Fruit fly (Drosophila melanogaster): Measurements from ENCODE around the gene CG33783.
A peak's percentile ranks its signal among the peaks of the same experiment; 100 is the strongest.

CG33783 gene

DNA sequence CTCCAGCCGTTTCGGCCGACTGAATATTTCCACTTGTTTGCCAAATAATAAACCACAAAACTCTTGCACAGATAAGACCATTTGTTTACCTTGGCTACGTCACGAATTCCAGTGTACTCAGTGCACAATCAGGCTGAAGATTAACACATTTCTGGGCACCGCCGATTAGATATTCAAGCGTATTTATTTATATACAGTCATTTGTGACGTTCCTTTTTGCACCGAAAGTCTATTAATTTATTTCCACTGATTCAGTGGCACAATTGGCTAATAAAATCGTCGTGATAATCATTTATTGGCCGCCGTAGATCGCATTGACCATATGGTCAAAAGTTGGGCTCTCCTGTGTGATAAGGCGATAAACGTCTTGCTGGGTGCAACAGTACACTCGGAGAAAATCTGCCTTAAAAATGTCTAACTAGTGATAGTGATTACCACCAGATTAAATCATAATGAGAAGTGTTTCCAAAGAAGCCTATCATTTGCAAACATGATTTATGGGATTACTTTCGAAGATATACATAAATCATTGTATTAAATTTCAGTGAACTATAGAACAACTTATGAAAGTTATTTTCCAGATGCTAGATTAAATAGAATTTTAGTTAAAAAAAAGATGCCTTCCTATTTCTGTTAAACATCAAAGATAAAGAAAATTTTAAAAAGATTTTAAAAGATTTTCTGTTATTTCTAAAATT is 12.1 kb upstream of the CG33783 start (continued):
- TF ChIP-seq sug (tag; optimal IDR thresholded peaks at IDR 0.05) (peak; percentile 80), CG12769 (tag; optimal IDR thresholded peaks at IDR 0.05) (peak; percentile 48), CG13296 (GFP tag; optimal IDR thresholded peaks at IDR 0.05) (peak; percentile 54), CG15269 (tag; optimal IDR thresholded peaks at IDR 0.05) (peak; percentile 45), CG2678 (tag; optimal IDR thresholded peaks at IDR 0.05) (peak; percentile 62), CG13424 (tag; optimal IDR thresholded peaks at IDR 0.05) (peak; percentile 27), Camta (GFP tag; optimal IDR thresholded peaks at IDR 0.05) (no peak), cwo (GFP tag; optimal IDR thresholded peaks at IDR 0.05) (peak; percentile 16), CG2120 (GFP tag; optimal IDR thresholded peaks at IDR 0.05) (peak; percentile 62), exex (tag; optimal IDR thresholded peaks at IDR 0.05) (peak; percentile 99), zf30C (GFP tag; optimal IDR thresholded peaks at IDR 0.05) (peak; percentile 26), schlank (tag; optimal IDR thresholded peaks at IDR 0.05) (peak; percentile 8), NC2α (GFP tag; optimal IDR thresholded peaks at IDR 0.05) (no peak), CG15514 (GFP tag; optimal IDR thresholded peaks at IDR 0.05) (peak; percentile 22), CG13894 (tag; optimal IDR thresholded peaks at IDR 0.05) (peak; percentile 34), chinmo (GFP tag; IDR thresholded peaks at IDR 0.05; ENCODE audit: partially characterized antibody) (0 out of 4 replicates have a peak, but pooled peaks have one; percentile 44), HHEX (GFP tag; optimal IDR thresholded peaks at IDR 0.05) (peak; percentile 11), PHDP (tag; optimal IDR thresholded peaks at IDR 0.05) (peak; percentile 7), nerfin-1 (tag; optimal IDR thresholded peaks at IDR 0.05) (no peak), CG8924 (tag; optimal IDR thresholded peaks at IDR 0.05) (peak; percentile 35), CG18599 (GFP tag; optimal IDR thresholded peaks at IDR 0.05) (peak; percentile 41), CG7839 (tag; optimal IDR thresholded peaks at IDR 0.05) (peak; percentile 38), CG34376 (GFP tag; optimal IDR thresholded peaks at IDR 0.05) (peak; percentile 89), CG18262 (tag; optimal IDR thresholded peaks at IDR 0.05) (no peak), Sox100B (GFP tag; optimal IDR thresholded peaks at IDR 0.05) (peak; percentile 5), ash1 (GFP tag; optimal IDR thresholded peaks at IDR 0.05) (no peak), B-H2 (GFP tag; optimal IDR thresholded peaks at IDR 0.05) (peak; percentile 59), CG9437 (GFP tag; optimal IDR thresholded peaks at IDR 0.05) (peak; percentile 17), bcd (GFP tag; optimal IDR thresholded peaks at IDR 0.05) (peak; percentile 5), unpg (GFP tag; optimal IDR thresholded peaks at IDR 0.05) (peak; percentile 37), caup (GFP tag; optimal IDR thresholded peaks at IDR 0.05; ENCODE audit: severe bottlenecking) (no peak), nmo (GFP tag; optimal IDR thresholded peaks at IDR 0.05) (peak; percentile 14), NfI (GFP tag; optimal IDR thresholded peaks at IDR 0.05) (no peak), CG8290 (GFP tag; optimal IDR thresholded peaks at IDR 0.05) (no peak), CG8290 (tag; optimal IDR thresholded peaks at IDR 0.05) (peak in 1 of 2 experiments; percentile 27), lbe (GFP tag; optimal IDR thresholded peaks at IDR 0.05) (peak; percentile 39), E2f1 (GFP tag; IDR thresholded peaks at IDR 0.05) (no peak), CG6854 (GFP tag; optimal IDR thresholded peaks at IDR 0.05) (peak; percentile 17), lab (GFP tag; optimal IDR thresholded peaks at IDR 0.05) (peak; percentile 7), Hand (GFP tag; optimal IDR thresholded peaks at IDR 0.05) (peak; percentile 32), pfk (GFP tag; optimal IDR thresholded peaks at IDR 0.05) (peak; percentile 22), eve (GFP tag; optimal IDR thresholded peaks at IDR 0.05) (no peak), CrebB (tag; optimal IDR thresholded peaks at IDR 0.05) (peak; percentile 48), row (GFP tag; IDR thresholded peaks at IDR 0.05) (peak; percentile 45; the same call in 2 of the 3 replicates), CG9727 (GFP tag; optimal IDR thresholded peaks at IDR 0.05) (peak; percentile 19), E2f2 (GFP tag; IDR thresholded peaks at IDR 0.05) (0 out of 2 replicates have a peak, but pooled peaks have one; percentile 6), CG10209 (GFP tag; optimal IDR thresholded peaks at IDR 0.05) (peak; percentile 14)
